Worm (Caenorhabditis elegans) whole organism, L4 larva: ENCODE measurements around the gene K10B3.1.

Experiments
- D1046.2 ChIP-seq: fragments of 200-800 bp; sonication (Bioruptor generic); IDR thresholded peaks from 2 replicates; pipeline ENCODE4 v1.3.6; 2022; ENCODE audit warnings: missing genetic modification characterization, missing compliant biosample characterization
- F10B5.3 ChIP-seq: sonication (generic microtip); optimal IDR thresholded peaks from 2 replicates; lab custom pipeline; 2016; ENCODE audit warnings: mild to moderate bottlenecking, missing genetic modification characterization, missing compliant biosample characterization
- F44E2.7 ChIP-seq: fragments of 200-800 bp; sonication (Bioruptor generic); IDR thresholded peaks from 2 replicates; pipeline ENCODE4 v2.1.2; 2022; ENCODE audit warnings: missing genetic modification characterization, missing compliant biosample characterization
- T20F7.1 ChIP-seq: fragments of 200-800 bp; sonication (Bioruptor generic); optimal IDR thresholded peaks from 2 replicates; lab custom pipeline; 2018; ENCODE audit warnings: mild to moderate bottlenecking, missing genetic modification characterization, missing compliant biosample characterization
- T26A8.4 ChIP-seq: fragments of 200-800 bp; sonication (Bioruptor generic); IDR thresholded peaks from 2 replicates; pipeline ENCODE4 v1.3.6; 2022; ENCODE audit warnings: missing genetic modification characterization, missing compliant biosample characterization
- Y48G9A.11 ChIP-seq: fragments of 200-800 bp; sonication (Bioruptor generic); IDR thresholded peaks from 2 replicates; pipeline ENCODE4 v1.3.6; 2022; ENCODE audit warnings: missing genetic modification reagents, missing genetic modification characterization, missing compliant biosample characterization
- Y5F2A.4 ChIP-seq: fragments of 200-800 bp; sonication (Bioruptor generic); optimal IDR thresholded peaks from 2 replicates; lab custom pipeline; 2018; ENCODE audit warnings: mild to moderate bottlenecking, missing genetic modification characterization, missing compliant biosample characterization
- aly-2 ChIP-seq: sonication (generic microtip); optimal IDR thresholded peaks from 2 replicates; lab custom pipeline; 2018; ENCODE audit warnings: missing biosample characterization, missing genetic modification characterization
- ceh-32 ChIP-seq: sonication (generic microtip); optimal IDR thresholded peaks from 2 replicates; lab custom pipeline; 2016; ENCODE audit warnings: mild to moderate bottlenecking, missing genetic modification characterization, missing compliant biosample characterization; ENCODE audit not compliant: poor library complexity
- ceh-44 ChIP-seq: fragments of 200-800 bp; sonication (Bioruptor generic); IDR thresholded peaks from 2 replicates; pipeline ENCODE4 v1.3.6; 2022; ENCODE audit warnings: missing genetic modification reagents, missing genetic modification characterization, missing compliant biosample characterization
- ces-1 ChIP-seq: fragments of 150-350 bp; sonication (generic microtip); optimal IDR thresholded peaks from 4 replicates; lab custom pipeline; 2014; ENCODE audit warnings: missing biosample characterization, missing genetic modification reagents, missing genetic modification characterization
- daf-16 ChIP-seq, 3 experiments: sonication (generic microtip); optimal IDR thresholded peaks; 2 replicates each; lab custom pipeline; 2016 to 2017; ENCODE audit warnings: missing genetic modification characterization in 3 of 3, missing genetic modification reagents in 3 of 3, mild to moderate bottlenecking in 2 of 3, missing compliant biosample characterization in 2 of 3, missing biosample characterization in 1 of 3, moderate library complexity in 1 of 3
- dmd-8 ChIP-seq: fragments of 200-800 bp; sonication (Bioruptor generic); IDR thresholded peaks from 2 replicates; pipeline ENCODE4 v1.3.6; 2022; ENCODE audit warnings: missing genetic modification characterization, missing compliant biosample characterization
- dve-1 ChIP-seq: sonication (generic microtip); optimal IDR thresholded peaks from 2 replicates; lab custom pipeline; 2017; ENCODE audit warnings: antibody characterized with exemption, mild to moderate bottlenecking, missing genetic modification characterization, missing compliant biosample characterization; ENCODE audit not compliant: insufficient read depth
- egl-27 ChIP-seq: sonication (generic microtip); optimal IDR thresholded peaks from 3 replicates; lab custom pipeline; 2017; ENCODE audit warnings: missing biosample characterization, missing genetic modification reagents, missing genetic modification characterization
- fkh-10 ChIP-seq: fragments of 150-350 bp; optimal IDR thresholded peaks from 2 replicates; lab custom pipeline; 2014; ENCODE audit warnings: missing biosample characterization, missing genetic modification reagents, missing genetic modification characterization
- fos-1 ChIP-seq: fragments of 150-350 bp; optimal IDR thresholded peaks from 2 replicates; lab custom pipeline; 2014; ENCODE audit warnings: missing biosample characterization, missing genetic modification characterization
- gei-8 ChIP-seq: fragments of 200-800 bp; sonication (Bioruptor generic); optimal IDR thresholded peaks from 2 replicates; lab custom pipeline; 2018; ENCODE audit warnings: mild to moderate bottlenecking, missing genetic modification characterization, missing compliant biosample characterization
- hlh-30 ChIP-seq: sonication (generic microtip); optimal IDR thresholded peaks from 2 replicates; lab custom pipeline; 2017; ENCODE audit warnings: antibody characterized with exemption, mild to moderate bottlenecking, missing genetic modification characterization, missing compliant biosample characterization; ENCODE audit not compliant: insufficient read depth
- hmg-1.1 ChIP-seq: fragments of 200-800 bp; sonication (Bioruptor generic); IDR thresholded peaks from 2 replicates; pipeline ENCODE4 v1.3.6; 2022; ENCODE audit warnings: missing genetic modification reagents, missing genetic modification characterization, missing compliant biosample characterization
- jun-1 ChIP-seq: fragments of 150-350 bp; optimal IDR thresholded peaks from 2 replicates; lab custom pipeline; 2014; ENCODE audit warnings: missing biosample characterization, missing genetic modification reagents, missing genetic modification characterization
- lim-7 ChIP-seq: fragments of 200-800 bp; sonication (Bioruptor generic); IDR thresholded peaks from 2 replicates; pipeline ENCODE4 v1.3.6; 2022; ENCODE audit warnings: missing genetic modification characterization, missing compliant biosample characterization
- lin-15B ChIP-seq: fragments of 150-350 bp; sonication (generic microtip); optimal IDR thresholded peaks from 3 replicates; lab custom pipeline; 2014; ENCODE audit warnings: missing biosample characterization, missing genetic modification characterization
- lin-38 ChIP-seq: fragments of 200-800 bp; sonication (Bioruptor generic); IDR thresholded peaks from 2 replicates; pipeline ENCODE4 v1.3.6; 2022; ENCODE audit warnings: missing genetic modification reagents, missing genetic modification characterization, missing compliant biosample characterization
- lin-39 ChIP-seq: fragments of 150-350 bp; optimal IDR thresholded peaks from 2 replicates; lab custom pipeline; 2014; ENCODE audit warnings: missing biosample characterization, missing genetic modification reagents, missing genetic modification characterization
- lsy-2 ChIP-seq, 2 experiments: fragments of 150-350 bp in 1 of 2; sonication (generic microtip) in 1 of 2; optimal IDR thresholded peaks; 2 replicates each; lab custom pipeline; 2014 to 2017; ENCODE audit warnings: missing biosample characterization in 2 of 2, missing genetic modification characterization in 2 of 2
- mdt-29 ChIP-seq: fragments of 200-800 bp; sonication (Bioruptor generic); IDR thresholded peaks from 2 replicates; pipeline ENCODE4 v1.3.6; 2022; ENCODE audit warnings: missing genetic modification reagents, missing genetic modification characterization, missing compliant biosample characterization
- mep-1 ChIP-seq: fragments of 150-350 bp; sonication (generic microtip); optimal IDR thresholded peaks from 3 replicates; lab custom pipeline; 2014; ENCODE audit warnings: missing biosample characterization, missing genetic modification characterization
- mes-2 ChIP-seq: sonication (generic microtip); optimal IDR thresholded peaks from 2 replicates; lab custom pipeline; 2016; ENCODE audit warnings: missing genotype, mild to moderate bottlenecking, missing genetic modification characterization, missing compliant biosample characterization; ENCODE audit not compliant: poor library complexity, severe bottlenecking
- nhr-102 ChIP-seq: sonication (generic microtip); optimal IDR thresholded peaks from 2 replicates; lab custom pipeline; 2016; ENCODE audit warnings: mild to moderate bottlenecking, missing genetic modification characterization, moderate library complexity, missing compliant biosample characterization
- nhr-11 ChIP-seq: fragments of 150-350 bp; optimal IDR thresholded peaks from 2 replicates; lab custom pipeline; 2014; ENCODE audit warnings: missing biosample characterization, missing genetic modification characterization
- nhr-111 ChIP-seq: fragments of 200-800 bp; sonication (Bioruptor generic); optimal IDR thresholded peaks from 2 replicates; lab custom pipeline; 2018; ENCODE audit warnings: mild to moderate bottlenecking, missing genetic modification characterization, missing compliant biosample characterization
- nhr-28 ChIP-seq: fragments of 150-350 bp; optimal IDR thresholded peaks from 2 replicates; lab custom pipeline; 2014; ENCODE audit warnings: missing biosample characterization, missing genetic modification characterization
- nhr-42 ChIP-seq: fragments of 200-800 bp; sonication (Bioruptor generic); IDR thresholded peaks from 2 replicates; pipeline ENCODE4 v1.3.6; 2022; ENCODE audit warnings: missing genetic modification characterization, missing compliant biosample characterization
- nhr-48 ChIP-seq: sonication (generic microtip); optimal IDR thresholded peaks from 2 replicates; lab custom pipeline; 2016; ENCODE audit warnings: mild to moderate bottlenecking, missing genetic modification characterization, missing compliant biosample characterization
- nhr-6 ChIP-seq: fragments of 150-350 bp; optimal IDR thresholded peaks from 2 replicates; lab custom pipeline; 2014; ENCODE audit warnings: missing biosample characterization, missing genetic modification characterization
- nhr-77 ChIP-seq: fragments of 150-350 bp; optimal IDR thresholded peaks from 2 replicates; lab custom pipeline; 2014; ENCODE audit warnings: missing biosample characterization, missing genetic modification characterization
- pha-4 ChIP-seq, 2 experiments: fragments of 150-350 bp in 1 of 2; fragments of 200-800 bp in 1 of 2; sonication (Bioruptor generic) in 1 of 2; IDR thresholded peaks in 1 of 2; optimal IDR thresholded peaks in 1 of 2; 2 replicates each; pipeline versions ENCODE4 v1.3.6 to Lab custom; 2014 to 2022; ENCODE audit warnings: missing genetic modification characterization in 2 of 2, missing genetic modification reagents in 2 of 2, missing biosample characterization in 1 of 2, missing compliant biosample characterization in 1 of 2
- php-3 ChIP-seq: fragments of 200-800 bp; sonication (Bioruptor generic); IDR thresholded peaks from 2 replicates; pipeline ENCODE4 v1.3.6; 2022; ENCODE audit warnings: missing genetic modification reagents, missing genetic modification characterization, missing compliant biosample characterization
- rbr-2 ChIP-seq: sonication (generic microtip); optimal IDR thresholded peaks from 2 replicates; lab custom pipeline; 2016; ENCODE audit warnings: missing genotype, missing genetic modification characterization, missing compliant biosample characterization
- snpc-1.2 ChIP-seq: fragments of 200-800 bp; sonication (Bioruptor generic); IDR thresholded peaks from 2 replicates; pipeline ENCODE4 v1.3.6; 2022; ENCODE audit warnings: missing genetic modification reagents, missing genetic modification characterization, missing compliant biosample characterization
- snpc-4 ChIP-seq: fragments of 150-350 bp; optimal IDR thresholded peaks from 2 replicates; lab custom pipeline; 2014; ENCODE audit warnings: missing biosample characterization, missing genetic modification characterization
- tra-1 ChIP-seq: fragments of 200-800 bp; sonication (Bioruptor generic); IDR thresholded peaks from 2 replicates; pipeline ENCODE4 v1.3.6; 2022; ENCODE audit warnings: missing genetic modification reagents, missing genetic modification characterization, missing compliant biosample characterization
- unc-130 ChIP-seq: sonication (generic microtip); optimal IDR thresholded peaks from 2 replicates; lab custom pipeline; 2016; ENCODE audit warnings: missing genetic modification reagents, missing genetic modification characterization, missing compliant biosample characterization
- unc-62 ChIP-seq, 3 experiments: fragments of 150-350 bp in 1 of 3; sonication (generic microtip); optimal IDR thresholded peaks in 2 of 3; peaks in 1 of 3; 1 replicate in 1 of 3; 2 replicates in 2 of 3; lab custom pipeline; 2014 to 2017; ENCODE audit warnings: missing biosample characterization in 3 of 3, missing genetic modification characterization in 3 of 3, missing genetic modification reagents in 3 of 3, missing genotype in 1 of 3
- vab-7 ChIP-seq: fragments of 200-800 bp; sonication (Bioruptor generic); IDR thresholded peaks from 2 replicates; pipeline ENCODE4 v1.3.6; 2022; ENCODE audit warnings: missing genetic modification reagents, missing genetic modification characterization, missing compliant biosample characterization
- ztf-7 ChIP-seq: fragments of 150-350 bp; optimal IDR thresholded peaks from 2 replicates; lab custom pipeline; 2014; ENCODE audit warnings: missing biosample characterization, missing genetic modification characterization

Gene K10B3.1

DNA sequence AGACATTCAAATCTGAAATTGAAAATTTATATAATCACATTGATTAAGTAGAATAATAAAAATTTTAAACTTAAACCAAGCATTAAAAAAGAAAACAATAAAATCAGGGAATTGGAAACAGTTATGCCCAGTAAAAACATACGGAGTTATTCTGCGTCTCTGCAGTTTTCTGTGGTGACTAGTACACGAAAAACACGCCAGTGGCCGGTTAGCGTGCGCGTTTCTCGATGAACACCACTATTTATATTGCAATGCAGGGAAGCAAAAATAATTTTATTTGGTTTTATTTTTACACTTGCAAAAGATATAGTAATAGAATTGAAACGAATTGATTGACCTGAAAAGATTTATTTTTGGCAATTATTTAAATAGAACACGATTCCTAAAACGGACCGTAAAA, 35.5 kb upstream of the K10B3.1 start, which contains the start of gene sec-3 (continued):
- TF ChIP-seq pha-4 (GFP tag; IDR thresholded peaks at IDR 0.05; lab: Robert Waterston, UW): peak; percentile 55
- TF ChIP-seq pha-4 (tag; optimal IDR thresholded peaks at IDR 0.05; lab: Kevin White, UChicago): peak; percentile 88
- peak; percentile 83 for TF ChIP-seq nhr-77 (tag; lab: Kevin White, UChicago)
- no peak for TF ChIP-seq fos-1 (tag; lab: Kevin White, UChicago)
- peak; percentile 93 for TF ChIP-seq nhr-102 (tag; lab: Kevin White, UChicago)
- no peak for TF ChIP-seq unc-130
- TF ChIP-seq nhr-11 (tag; lab: Kevin White, UChicago): peak; percentile 49
- TF ChIP-seq rbr-2 (tag; lab: Kevin White, UChicago): peak; percentile 88
- no peak for TF ChIP-seq F44E2.7 (GFP tag; lab: Robert Waterston, UW)
- TF ChIP-seq jun-1 (tag; lab: Kevin White, UChicago): peak; percentile 70
- TF ChIP-seq tra-1: peak; percentile 53; the same call in 1 of the 2 replicates
- peak; percentile 86 for TF ChIP-seq lin-38 (GFP tag; lab: Robert Waterston, UW)
- peak; percentile 96 for TF ChIP-seq dve-1
- peak; percentile 19; the same call in 1 of the 2 replicates for TF ChIP-seq vab-7 (GFP tag; lab: Robert Waterston, UW)
- TF ChIP-seq dmd-8 (GFP tag; lab: Robert Waterston, UW): no peak
- peak; percentile 53; the same call in 1 of the 2 replicates for TF ChIP-seq php-3
- TF ChIP-seq mdt-29: no peak
- peak; percentile 73 for TF ChIP-seq nhr-6 (tag; lab: Kevin White, UChicago)
- no peak for TF ChIP-seq ces-1 (GFP tag; lab: Kevin White, UChicago)
- peak; percentile 88 for TF ChIP-seq hlh-30
- TF ChIP-seq hmg-1.1 (GFP tag; lab: Robert Waterston, UW): peak; percentile 87
- no peak for TF ChIP-seq ceh-32
- TF ChIP-seq, all 104 proteins: peak for 50

ce11 chrX:3101562-3101961, 33.7 kb upstream of the K10B3.1 start:
- TF ChIP-seq F10B5.3 (tag; lab: Kevin White, UChicago) (no peak), nhr-6 (tag; lab: Kevin White, UChicago) (peak; percentile 67), dve-1 (peak; percentile 28), ztf-7 (no peak), nhr-42 (no peak), lin-15B (tag; lab: Kevin White, UChicago) (no peak), aly-2 (tag; lab: Kevin White, UChicago) (no peak), rbr-2 (tag; lab: Kevin White, UChicago) (no peak), nhr-111 (GFP tag; lab: Kevin White, UChicago) (no peak), lim-7 (GFP tag; lab: Robert Waterston, UW) (no peak), T26A8.4 (GFP tag; lab: Robert Waterston, UW) (0 out of 2 replicates have a peak, but pooled peaks have one; percentile 17), egl-27 (tag; lab: Kevin White, UChicago) (no peak), jun-1 (tag; lab: Kevin White, UChicago) (no peak), snpc-4 (tag; lab: Kevin White, UChicago) (no peak), Y5F2A.4 (no peak), nhr-102 (tag; lab: Kevin White, UChicago) (no peak), D1046.2 (GFP tag; lab: Robert Waterston, UW) (no peak), ceh-44 (GFP tag; lab: Robert Waterston, UW) (no peak), hlh-30 (peak; percentile 72), snpc-1.2 (GFP tag; lab: Robert Waterston, UW) (no peak), unc-62 (GFP tag; optimal IDR thresholded peaks at IDR 0.05 in 1 of 2; lab: Kevin White, UChicago) (peak in 1 of 2 experiments; percentile 18), unc-62 (tag; optimal IDR thresholded peaks at IDR 0.05; lab: Kevin White, UChicago) (no peak), nhr-11 (tag; lab: Kevin White, UChicago) (no peak), mes-2 (tag; lab: Kevin White, UChicago) (peak; percentile 63), mdt-29 (no peak), nhr-48 (no peak), nhr-28 (peak; percentile 7), fkh-10 (GFP tag; lab: Kevin White, UChicago) (no peak), T20F7.1 (GFP tag; lab: Kevin White, UChicago) (no peak), daf-16 (GFP tag; optimal IDR thresholded peaks at IDR 0.05; lab: Kevin White, UChicago) (no peak), daf-16 (tag; optimal IDR thresholded peaks at IDR 0.05; lab: Kevin White, UChicago) (no peak), gei-8 (GFP tag; lab: Kevin White, UChicago) (no peak), mep-1 (tag; lab: Kevin White, UChicago) (peak; percentile 3), lin-39 (tag; lab: Kevin White, UChicago) (no peak), pha-4 (GFP tag; IDR thresholded peaks at IDR 0.05; lab: Robert Waterston, UW) (no peak), pha-4 (tag; optimal IDR thresholded peaks at IDR 0.05; lab: Kevin White, UChicago) (peak; percentile 83), Y48G9A.11 (GFP tag; lab: Robert Waterston, UW) (no peak), lsy-2 (tag; optimal IDR thresholded peaks at IDR 0.05; lab: Kevin White, UChicago) (peak in 1 of 2 experiments; percentile 20)
